Fruit fly (Drosophila melanogaster): ENCODE data around the gene Polr2A.

Polr2A gene

DNA sequence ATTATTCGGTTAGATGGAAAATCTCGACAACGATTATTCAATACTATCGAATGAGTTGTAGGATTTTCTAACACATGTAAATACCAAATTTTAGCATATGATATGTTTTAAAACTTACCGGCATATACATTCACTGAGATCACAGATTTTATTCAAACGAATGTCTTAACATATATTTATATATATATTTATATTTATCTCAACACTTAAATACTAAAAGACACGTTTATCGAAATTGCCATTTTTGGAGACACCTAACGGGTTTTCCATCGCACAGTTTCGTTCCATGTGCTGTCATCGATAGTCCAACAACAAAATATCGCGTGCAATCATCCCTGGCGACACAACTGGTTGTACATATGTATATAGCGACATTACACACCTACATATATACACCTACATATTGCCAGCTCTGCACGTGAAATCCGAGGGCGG lies 41.5 kb upstream of the Polr2A start, which contains the start of the genes CG2247 and CG1703 (continued):
- TF ChIP-seq CG9727 (GFP tag; optimal IDR thresholded peaks at IDR 0.05), result peak; percentile 22
- TF ChIP-seq Opbp (GFP tag; IDR thresholded peaks at IDR 0.05; ENCODE audit: partially characterized antibody), result peak; percentile 76
- TF ChIP-seq CG13775 (GFP tag; optimal IDR thresholded peaks at IDR 0.05), result peak; percentile 34
- peak; percentile 51; the same call in 1 of the 2 replicates for TF ChIP-seq tna (GFP tag; IDR thresholded peaks at IDR 0.05; ENCODE audit: partially characterized antibody)
- TF ChIP-seq Nf-YC (tag; optimal IDR thresholded peaks at IDR 0.05), result peak; percentile 60
- TF ChIP-seq CG3726 (GFP tag; IDR thresholded peaks at IDR 0.05), result no peak
- TF ChIP-seq da (GFP tag; optimal IDR thresholded peaks at IDR 0.05), result no peak
- TF ChIP-seq CG30020 (tag; optimal IDR thresholded peaks at IDR 0.05), result peak; percentile 68
- peak; percentile 26 for TF ChIP-seq grn (GFP tag; optimal IDR thresholded peaks at IDR 0.05)
- TF ChIP-seq CG17361 (GFP tag; IDR thresholded peaks at IDR 0.05), result peak; percentile 39; the same call in 1 of the 3 replicates
- TF ChIP-seq ftz-f1 (GFP tag; optimal IDR thresholded peaks at IDR 0.05), result no peak
- peak; percentile 52 for TF ChIP-seq CoRest (tag; optimal IDR thresholded peaks at IDR 0.05)
- TF ChIP-seq CG18764 (GFP tag; optimal IDR thresholded peaks at IDR 0.05), result no peak
- peak; percentile 90 for TF ChIP-seq Scr (GFP tag; IDR thresholded peaks at IDR 0.05; ENCODE audit: partially characterized antibody)
- TF ChIP-seq sima (GFP tag; optimal IDR thresholded peaks at IDR 0.05), result no peak
- TF ChIP-seq CG15479 (GFP tag; optimal IDR thresholded peaks at IDR 0.05), result peak; percentile 45
- peak; percentile 39 for TF ChIP-seq CG17186 (GFP tag; optimal IDR thresholded peaks at IDR 0.05)
- peak; percentile 62 for TF ChIP-seq nmo (GFP tag; optimal IDR thresholded peaks at IDR 0.05)
- TF ChIP-seq Max (GFP tag; optimal IDR thresholded peaks at IDR 0.05), result peak; percentile 22
- no peak for TF ChIP-seq cg (GFP tag; optimal IDR thresholded peaks at IDR 0.05)
- peak; percentile 69 for TF ChIP-seq gfzf (GFP tag; optimal IDR thresholded peaks at IDR 0.05)
- TF ChIP-seq exex (tag; optimal IDR thresholded peaks at IDR 0.05), result no peak
- peak; percentile 89 for TF ChIP-seq unc-4 (GFP tag; IDR thresholded peaks at IDR 0.05; ENCODE audit: partially characterized antibody)
- peak; percentile 82 for TF ChIP-seq amos (GFP tag; IDR thresholded peaks at IDR 0.05; ENCODE audit: partially characterized antibody)
- no peak for TF ChIP-seq ttk (GFP tag; IDR thresholded peaks at IDR 0.05)
- TF ChIP-seq Neu2 (GFP tag; optimal IDR thresholded peaks at IDR 0.05; ENCODE audit: borderline replicate concordance), result no peak
- TF ChIP-seq scrt (GFP tag; optimal IDR thresholded peaks at IDR 0.05), result peak; percentile 28
- TF ChIP-seq sna (GFP tag; IDR thresholded peaks at IDR 0.05; ENCODE audit: partially characterized antibody), result peak; percentile 71
- peak in 1 of 2 experiments; percentile 45 for TF ChIP-seq insv (GFP tag; optimal IDR thresholded peaks at IDR 0.05)
- peak; percentile 85 for TF ChIP-seq CG7928 (GFP tag; optimal IDR thresholded peaks at IDR 0.05)
- TF ChIP-seq ato (GFP tag; IDR thresholded peaks at IDR 0.05; ENCODE audit: partially characterized antibody), result 0 out of 2 replicates have a peak, but pooled peaks have one; percentile 8
- peak; percentile 48 for TF ChIP-seq pfk (GFP tag; optimal IDR thresholded peaks at IDR 0.05)
- TF ChIP-seq chn (GFP tag; optimal IDR thresholded peaks at IDR 0.05), result no peak
- TF ChIP-seq cwo (GFP tag; optimal IDR thresholded peaks at IDR 0.05), result peak; percentile 72
- TF ChIP-seq Fer2 (tag; optimal IDR thresholded peaks at IDR 0.05), result no peak
- peak; percentile 88 for TF ChIP-seq knrl (GFP tag; IDR thresholded peaks at IDR 0.05; ENCODE audit: partially characterized antibody)
- peak in 1 of 2 experiments; percentile 51 for TF ChIP-seq tll (GFP tag; optimal IDR thresholded peaks at IDR 0.05)
- TF ChIP-seq vnd (GFP tag; IDR thresholded peaks at IDR 0.05; ENCODE audit: partially characterized antibody), result peak; percentile 76
- peak; percentile 82 for TF ChIP-seq Dref (GFP tag; IDR thresholded peaks at IDR 0.05)
- no peak for TF ChIP-seq CrebB (tag; optimal IDR thresholded peaks at IDR 0.05)
- TF ChIP-seq CG15269 (tag; optimal IDR thresholded peaks at IDR 0.05), result no peak
- TF ChIP-seq Ets65A (GFP tag), result peak; percentile 28
- TF ChIP-seq row (GFP tag; IDR thresholded peaks at IDR 0.05), result peak; percentile 44; the same call in 2 of the 3 replicates
- TF ChIP-seq HmgZ (tag; optimal IDR thresholded peaks at IDR 0.05), result peak; percentile 4
- TF ChIP-seq Dp (GFP tag; optimal IDR thresholded peaks at IDR 0.05), result peak; percentile 45
- peak; percentile 78 for TF ChIP-seq hbn (GFP tag; IDR thresholded peaks at IDR 0.05; ENCODE audit: partially characterized antibody)
- no peak for TF ChIP-seq Hmr (GFP tag; optimal IDR thresholded peaks at IDR 0.05)
- peak; percentile 54 for TF ChIP-seq CG8924 (tag; optimal IDR thresholded peaks at IDR 0.05)

Measured in whole organism, embryonic.